Worm (Caenorhabditis elegans): ENCODE data around the gene F01F1.11.

The F01F1.11 gene

DNA sequence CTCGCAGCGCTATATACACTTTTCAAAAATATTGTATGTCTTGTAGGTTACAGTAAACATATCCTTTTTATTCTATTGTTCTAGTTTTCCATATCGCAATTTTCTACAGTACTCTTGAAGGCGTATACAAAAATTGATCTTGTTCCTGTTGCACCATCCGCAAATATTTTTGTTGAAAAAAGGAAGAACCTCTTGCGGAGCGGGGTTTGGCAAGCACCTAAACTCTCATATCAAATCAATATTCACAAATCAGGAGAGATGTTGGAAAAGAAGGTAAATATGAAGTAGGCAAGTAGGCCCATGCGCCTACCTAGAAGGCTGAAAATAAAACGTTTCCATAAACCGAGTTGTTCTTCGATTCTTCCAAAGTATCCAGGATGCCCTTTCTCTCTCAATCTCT lies 12.3 kb upstream of the F01F1.11 start, which contains the start of gene C28H8.5:
Gene C28H8.5, plus strand, starts transcription at position 301 of the 400 bp plus-strand sequence.
- no peak for TF ChIP-seq vab-15 (tag; optimal IDR thresholded peaks at IDR 0.05)
- TF ChIP-seq nhr-84 (tag; optimal IDR thresholded peaks at IDR 0.05), result no peak
- no peak for TF ChIP-seq rnt-1 (tag; optimal IDR thresholded peaks at IDR 0.05)
- TF ChIP-seq nhr-28 (tag; optimal IDR thresholded peaks at IDR 0.05), result no peak
- no peak for TF ChIP-seq nhr-47 (tag; optimal IDR thresholded peaks at IDR 0.05)
- no peak for TF ChIP-seq nhr-77 (tag; optimal IDR thresholded peaks at IDR 0.05)
- TF ChIP-seq lsy-2 (tag; optimal IDR thresholded peaks at IDR 0.05), result no peak
- TF ChIP-seq tbx-2 (tag; optimal IDR thresholded peaks at IDR 0.05), result no peak
- TF ChIP-seq nhr-71 (tag; optimal IDR thresholded peaks at IDR 0.05), result no peak
- TF ChIP-seq jun-1 (tag; optimal IDR thresholded peaks at IDR 0.05), result no peak
- no peak for TF ChIP-seq nhr-85 (tag)
- no peak for TF ChIP-seq sptf-1 (tag; optimal IDR thresholded peaks at IDR 0.05)
- no peak for TF ChIP-seq fkh-4 (tag; optimal IDR thresholded peaks at IDR 0.05; ENCODE audit: borderline replicate concordance)
- TF ChIP-seq ceh-82 (tag; optimal IDR thresholded peaks at IDR 0.05), result no peak

DNA sequence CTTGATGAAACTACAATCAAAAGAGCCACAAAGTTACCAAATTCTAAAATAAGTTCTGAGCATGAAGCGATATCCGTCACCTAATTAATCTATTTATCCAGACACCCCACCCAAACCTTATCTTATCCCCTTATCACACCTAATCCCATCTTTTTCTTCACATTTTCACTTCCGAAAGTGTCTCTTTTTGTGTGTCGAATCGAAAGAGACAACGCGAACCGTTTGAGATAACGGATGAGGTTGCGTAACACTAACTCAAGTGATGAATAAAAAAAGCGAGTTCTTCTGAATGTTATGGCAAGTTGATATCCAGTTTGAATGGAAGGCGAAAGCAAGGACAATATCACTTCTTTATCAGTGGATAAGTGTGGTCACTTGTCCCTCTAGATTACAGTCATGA lies 11.8 kb upstream of the F01F1.11 start:
- no peak for TF ChIP-seq lsy-2 (tag; optimal IDR thresholded peaks at IDR 0.05)
- TF ChIP-seq ces-1 (GFP tag; optimal IDR thresholded peaks at IDR 0.05), result no peak
- TF ChIP-seq nhr-12 (tag; optimal IDR thresholded peaks at IDR 0.05), result no peak
- no peak for TF ChIP-seq lin-39 (tag; optimal IDR thresholded peaks at IDR 0.05)
- TF ChIP-seq nhr-47 (tag; optimal IDR thresholded peaks at IDR 0.05), result no peak
- TF ChIP-seq nhr-90 (tag; optimal IDR thresholded peaks at IDR 0.05; ENCODE audit: poor library complexity), result no peak
- TF ChIP-seq C34B4.2 (tag; optimal IDR thresholded peaks at IDR 0.05), result no peak
- no peak for TF ChIP-seq skn-1 (tag; optimal IDR thresholded peaks at IDR 0.05)
- peak; percentile 92 for TF ChIP-seq blmp-1 (tag; optimal IDR thresholded peaks at IDR 0.05)

DNA sequence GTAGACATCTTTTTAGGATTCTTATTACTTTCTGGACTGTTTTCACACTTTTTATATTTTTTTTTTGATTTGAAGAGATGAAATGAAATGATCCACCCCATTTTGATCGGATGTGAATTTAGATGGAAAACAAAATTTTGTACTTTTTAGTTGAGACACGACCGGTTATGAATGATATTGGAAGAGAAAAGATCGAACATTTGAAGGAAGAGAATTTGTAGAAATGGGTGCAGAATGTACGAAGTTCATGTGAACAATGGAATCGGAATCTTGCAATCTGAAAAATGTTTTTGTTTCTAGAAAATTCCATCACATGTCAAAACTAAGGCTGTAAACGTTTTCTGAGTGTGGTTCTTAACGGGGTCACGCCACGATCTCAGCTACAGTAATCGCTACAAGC lies 11.1 kb upstream of the F01F1.11 start, which contains the start of gene F01F1.14:
Gene F01F1.14, minus strand, starts transcription at position 101 of the 400 bp plus-strand sequence.
- no peak for TF ChIP-seq nhr-237 (tag; optimal IDR thresholded peaks at IDR 0.05)
- TF ChIP-seq nhr-47 (tag; optimal IDR thresholded peaks at IDR 0.05), result no peak
- no peak for TF ChIP-seq jun-1 (tag; optimal IDR thresholded peaks at IDR 0.05)
- no peak for TF ChIP-seq tbx-2 (tag; optimal IDR thresholded peaks at IDR 0.05)
- no peak for TF ChIP-seq ama-1 (optimal IDR thresholded peaks at IDR 0.05)
- no peak for TF ChIP-seq mef-2 (tag; optimal IDR thresholded peaks at IDR 0.05)
- no peak for TF ChIP-seq nhr-76 (tag; optimal IDR thresholded peaks at IDR 0.05)

ce11 chrIII:5882284-5882683 lies 10.6 kb upstream of the F01F1.11 start:
- TF ChIP-seq ama-1 (optimal IDR thresholded peaks at IDR 0.05), result peak; percentile 41
- no peak for TF ChIP-seq unc-130 (tag; optimal IDR thresholded peaks at IDR 0.05)

- TF ChIP-seq ceh-82 (tag; optimal IDR thresholded peaks at IDR 0.05) (peak in 1 of 3 experiments; percentile 32), snu-23 (GFP tag; optimal IDR thresholded peaks at IDR 0.05) (peak; percentile 27), Y116A8C.19 (tag; optimal IDR thresholded peaks at IDR 0.05; ENCODE audit: borderline replicate concordance) (no peak), lin-35 (GFP tag; optimal IDR thresholded peaks at IDR 0.05) (peak; percentile 14 to 44), nhr-47 (tag; optimal IDR thresholded peaks at IDR 0.05) (peak; percentile 35), dpl-1 (GFP tag; optimal IDR thresholded peaks at IDR 0.05) (peak in 2 of 3 experiments; percentile 34), blmp-1 (tag; optimal IDR thresholded peaks at IDR 0.05) (peak; percentile 54), nhr-28 (tag; optimal IDR thresholded peaks at IDR 0.05) (no peak), lin-14 (GFP tag; optimal IDR thresholded peaks at IDR 0.05) (peak; percentile 14), lsy-2 (tag; optimal IDR thresholded peaks at IDR 0.05) (peak; percentile 49 to 70), nhr-71 (tag; optimal IDR thresholded peaks at IDR 0.05) (peak; percentile 44), ama-1 (optimal IDR thresholded peaks at IDR 0.05) (peak; percentile 23), zag-1 (tag; optimal IDR thresholded peaks at IDR 0.05) (no peak), C16A3.4 (tag; optimal IDR thresholded peaks at IDR 0.05) (peak; percentile 33), nhr-11 (tag; optimal IDR thresholded peaks at IDR 0.05) (no peak), efl-1 (optimal IDR thresholded peaks at IDR 0.05) (peak; percentile 27 to 28), efl-1 (GFP tag; optimal IDR thresholded peaks at IDR 0.05 in 1 of 2) (peak; percentile 32 to 95), fos-1 (tag; optimal IDR thresholded peaks at IDR 0.05) (no peak)
Observed at ce11 chrIII:5879291-5879968, 7.8 kb upstream of the F01F1.11 start, which contains the start of gene hpo-10. Gene hpo-10 (plus strand): TSS chrIII:5879489.
